Worm (Caenorhabditis elegans) whole organism, late embryonic: Measurements from ENCODE around the gene fipr-29.

Experiments
- K02D7.2 ChIP-seq: sonication (generic microtip); optimal IDR thresholded peaks from 2 replicates; lab custom pipeline; 2017; ENCODE audit warnings: mild to moderate bottlenecking, missing genetic modification characterization, missing compliant biosample characterization
- K09A11.1 ChIP-seq: sonication (generic microtip); optimal IDR thresholded peaks from 2 replicates; lab custom pipeline; 2017; ENCODE audit warnings: antibody characterized with exemption, mild to moderate bottlenecking, missing genetic modification characterization, missing compliant biosample characterization; ENCODE audit not compliant: insufficient read depth
- T23F11.4 ChIP-seq: fragments of 200-800 bp; sonication (Bioruptor generic); optimal IDR thresholded peaks from 2 replicates; lab custom pipeline; 2018; ENCODE audit warnings: mild to moderate bottlenecking, missing genetic modification characterization, missing compliant biosample characterization
- ceh-18 ChIP-seq: sonication (generic microtip); optimal IDR thresholded peaks from 2 replicates; lab custom pipeline; 2016; ENCODE audit warnings: missing genetic modification characterization, missing compliant biosample characterization
- ceh-19 ChIP-seq: fragments of 200-800 bp; sonication (Bioruptor generic); optimal IDR thresholded peaks from 2 replicates; lab custom pipeline; 2018; ENCODE audit warnings: mild to moderate bottlenecking, missing genetic modification characterization, missing compliant biosample characterization
- ceh-2 ChIP-seq: sonication (generic microtip); optimal IDR thresholded peaks from 2 replicates; lab custom pipeline; 2016; ENCODE audit warnings: missing genotype, missing genetic modification characterization, missing compliant biosample characterization
- ceh-24 ChIP-seq: sonication (generic microtip); optimal IDR thresholded peaks from 2 replicates; lab custom pipeline; 2016; ENCODE audit warnings: mild to moderate bottlenecking, missing genetic modification characterization, missing compliant biosample characterization
- ceh-30 ChIP-seq: fragments of 150-350 bp; optimal IDR thresholded peaks from 2 replicates; lab custom pipeline; 2014; ENCODE audit warnings: missing biosample characterization, missing genetic modification characterization
- ceh-45 ChIP-seq: fragments of 200-800 bp; sonication (Bioruptor generic); IDR thresholded peaks from 2 replicates; pipeline ENCODE4 v1.3.6; 2022; ENCODE audit warnings: missing genetic modification reagents, missing genetic modification characterization, missing compliant biosample characterization
- ceh-6 ChIP-seq: fragments of 200-800 bp; sonication (Bioruptor generic); optimal IDR thresholded peaks from 2 replicates; lab custom pipeline; 2018; ENCODE audit warnings: mild to moderate bottlenecking, missing genetic modification characterization, missing compliant biosample characterization
- ceh-9 ChIP-seq: sonication (generic microtip); optimal IDR thresholded peaks from 2 replicates; lab custom pipeline; 2016; ENCODE audit warnings: mild to moderate bottlenecking, missing genetic modification characterization, inconsistent platforms, missing compliant biosample characterization
- che-1 ChIP-seq: sonication (generic microtip); optimal IDR thresholded peaks from 2 replicates; lab custom pipeline; 2016; ENCODE audit warnings: mild to moderate bottlenecking, missing genetic modification characterization, missing compliant biosample characterization
- dmd-4 ChIP-seq: sonication (generic microtip); optimal IDR thresholded peaks from 2 replicates; lab custom pipeline; 2016; ENCODE audit warnings: borderline replicate concordance, missing genetic modification characterization, missing compliant biosample characterization
- elt-2 ChIP-seq: sonication (generic microtip); optimal IDR thresholded peaks from 2 replicates; lab custom pipeline; 2016; ENCODE audit warnings: missing genetic modification reagents, missing genetic modification characterization, missing compliant biosample characterization
- elt-4 ChIP-seq: sonication (generic microtip); optimal IDR thresholded peaks from 2 replicates; lab custom pipeline; 2016; ENCODE audit warnings: missing genetic modification characterization, missing compliant biosample characterization
- eyg-1 ChIP-seq: sonication (generic microtip); optimal IDR thresholded peaks from 2 replicates; lab custom pipeline; 2016; ENCODE audit warnings: missing genotype, missing genetic modification characterization, missing compliant biosample characterization
- fax-1 ChIP-seq: sonication (generic microtip); optimal IDR thresholded peaks from 2 replicates; lab custom pipeline; 2016; ENCODE audit warnings: missing genotype, missing genetic modification characterization, missing compliant biosample characterization
- fkh-10 ChIP-seq: fragments of 150-350 bp; optimal IDR thresholded peaks from 2 replicates; lab custom pipeline; 2014; ENCODE audit warnings: missing biosample characterization, missing genetic modification reagents, missing genetic modification characterization
- hlh-15 ChIP-seq: sonication (generic microtip); optimal IDR thresholded peaks from 2 replicates; lab custom pipeline; 2016; ENCODE audit warnings: missing genetic modification characterization, missing compliant biosample characterization
- hlh-30 ChIP-seq: sonication (generic microtip); optimal IDR thresholded peaks from 2 replicates; lab custom pipeline; 2017; ENCODE audit warnings: antibody characterized with exemption, missing genetic modification characterization, missing compliant biosample characterization; ENCODE audit not compliant: insufficient read depth
- hlh-6 ChIP-seq: sonication (generic microtip); optimal IDR thresholded peaks from 2 replicates; lab custom pipeline; 2016; ENCODE audit warnings: missing genotype, missing genetic modification characterization, missing compliant biosample characterization
- lim-6 ChIP-seq: sonication (generic microtip); optimal IDR thresholded peaks from 2 replicates; lab custom pipeline; 2016; ENCODE audit warnings: missing genetic modification characterization, missing compliant biosample characterization
- madf-2 ChIP-seq: sonication (generic microtip); optimal IDR thresholded peaks from 2 replicates; lab custom pipeline; 2017; ENCODE audit warnings: missing genetic modification characterization, missing compliant biosample characterization
- mec-3 ChIP-seq: sonication (generic microtip); optimal IDR thresholded peaks from 2 replicates; lab custom pipeline; 2016; ENCODE audit warnings: borderline replicate concordance, missing genetic modification characterization, missing compliant biosample characterization
- nhr-232 ChIP-seq: sonication (generic microtip); optimal IDR thresholded peaks from 2 replicates; lab custom pipeline; 2016; ENCODE audit warnings: missing genetic modification characterization, missing compliant biosample characterization
- pag-3 ChIP-seq: sonication (generic microtip); optimal IDR thresholded peaks from 2 replicates; lab custom pipeline; 2016; ENCODE audit warnings: missing compliant biosample characterization, missing genetic modification characterization, borderline replicate concordance
- pha-4 ChIP-seq: fragments of 150-350 bp; optimal IDR thresholded peaks from 2 replicates; lab custom pipeline; 2018; ENCODE audit warnings: missing biosample characterization, missing genetic modification reagents, missing genetic modification characterization
- pqm-1 ChIP-seq: sonication (generic microtip); optimal IDR thresholded peaks from 2 replicates; lab custom pipeline; 2016; ENCODE audit warnings: missing genetic modification characterization, missing compliant biosample characterization
- ref-2 ChIP-seq: sonication (generic microtip); optimal IDR thresholded peaks from 2 replicates; lab custom pipeline; 2016; ENCODE audit warnings: missing genetic modification characterization, missing compliant biosample characterization
- sdc-2 ChIP-seq: sonication (generic microtip); optimal IDR thresholded peaks from 2 replicates; lab custom pipeline; 2016; ENCODE audit warnings: missing genotype, missing genetic modification characterization, missing compliant biosample characterization
- sox-2 ChIP-seq: fragments of 200-800 bp; sonication (Bioruptor generic); IDR thresholded peaks from 2 replicates; pipeline ENCODE4 v1.3.6; 2022; ENCODE audit warnings: missing genetic modification reagents, missing genetic modification characterization, missing compliant biosample characterization
- ttx-3 ChIP-seq: sonication (generic microtip); optimal IDR thresholded peaks from 2 replicates; lab custom pipeline; 2016; ENCODE audit warnings: missing genetic modification reagents, missing genetic modification characterization, missing compliant biosample characterization
- unc-42 ChIP-seq: sonication (generic microtip); optimal IDR thresholded peaks from 2 replicates; lab custom pipeline; 2016; ENCODE audit warnings: missing genotype, missing genetic modification characterization, missing compliant biosample characterization
- unc-55 ChIP-seq: sonication (generic microtip); optimal IDR thresholded peaks from 2 replicates; lab custom pipeline; 2017; ENCODE audit warnings: missing biosample characterization, missing genetic modification reagents, missing genetic modification characterization
- ztf-16 ChIP-seq: sonication (generic microtip); optimal IDR thresholded peaks from 2 replicates; lab custom pipeline; 2017; ENCODE audit warnings: missing genetic modification characterization, missing compliant biosample characterization

Gene fipr-29

ce11 chrIII:3106301-3106700, 46.1 kb upstream of the fipr-29 start:
- TF ChIP-seq pha-4 (tag; lab: Kevin White, UChicago), result no peak
- TF ChIP-seq pag-3 (tag; lab: Kevin White, UChicago), result no peak
- TF ChIP-seq ceh-24 (tag; lab: Kevin White, UChicago), result no peak
- TF ChIP-seq fax-1 (tag; lab: Kevin White, UChicago), result no peak
- TF ChIP-seq ceh-18, result no peak
- no peak for TF ChIP-seq nhr-232 (tag; lab: Kevin White, UChicago)
- TF ChIP-seq T23F11.4 (GFP tag; lab: Kevin White, UChicago), result no peak
- no peak for TF ChIP-seq hlh-30 (tag; lab: Kevin White, UChicago)
- no peak for TF ChIP-seq elt-4 (tag; lab: Kevin White, UChicago)
- no peak for TF ChIP-seq ref-2 (tag; lab: Kevin White, UChicago)
- TF ChIP-seq madf-2 (tag; lab: Kevin White, UChicago), result no peak
- TF ChIP-seq eyg-1 (tag; lab: Kevin White, UChicago), result no peak
- TF ChIP-seq ttx-3 (tag; lab: Kevin White, UChicago), result no peak
- no peak for TF ChIP-seq elt-2
- no peak for TF ChIP-seq ceh-45

DNA sequence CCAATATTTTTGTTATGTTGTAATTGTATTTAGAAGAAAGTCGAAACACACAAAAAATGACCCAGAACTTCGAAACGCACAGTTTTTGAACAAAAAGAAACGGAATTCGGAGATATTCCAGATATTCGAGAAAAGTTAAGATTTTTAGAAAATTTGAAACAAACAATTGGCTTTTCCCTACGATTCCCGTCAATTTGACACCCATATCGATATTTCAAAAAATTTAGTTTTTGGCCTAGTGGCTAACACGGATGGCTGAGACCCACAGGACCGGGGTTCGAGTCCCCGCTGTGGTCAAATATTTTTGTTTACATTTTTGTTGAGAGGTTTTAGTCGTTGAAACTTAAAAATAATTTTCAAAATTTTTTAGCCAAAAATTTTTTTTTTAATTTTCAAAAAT, 45.0 kb upstream of the fipr-29 start:
- TF ChIP-seq unc-42 (tag; lab: Kevin White, UChicago) (no peak), ref-2 (tag; lab: Kevin White, UChicago) (no peak), dmd-4 (tag; lab: Kevin White, UChicago) (no peak), hlh-30 (tag; lab: Kevin White, UChicago) (no peak), che-1 (tag; lab: Kevin White, UChicago) (no peak), K09A11.1 (tag; lab: Kevin White, UChicago) (no peak)
- TF ChIP-seq, all 69 proteins: peak for 0

DNA sequence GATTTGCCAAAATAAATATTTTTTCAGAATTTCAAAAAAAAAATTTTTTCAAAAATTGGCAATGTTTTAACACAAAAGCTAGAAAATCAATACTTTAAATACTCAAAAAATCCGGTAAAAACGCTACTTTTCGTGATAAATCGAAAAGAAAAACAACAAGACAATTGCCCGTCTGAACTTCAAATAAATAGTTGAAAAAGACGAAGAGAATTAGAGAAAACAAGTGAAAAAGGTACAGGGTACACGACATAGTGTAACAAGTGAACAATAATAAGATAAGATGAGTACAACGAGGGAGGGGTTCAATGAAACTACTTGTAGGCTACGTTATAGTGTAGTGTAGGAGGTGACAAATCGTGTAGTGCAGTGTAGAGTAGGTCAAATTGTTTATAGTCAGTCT, 44.4 kb upstream of the fipr-29 start:
- TF ChIP-seq lim-6 (no peak), ceh-30 (tag; lab: Kevin White, UChicago) (peak; percentile 97)

- TF ChIP-seq ztf-16 (tag; lab: Kevin White, UChicago) (no peak), fax-1 (tag; lab: Kevin White, UChicago) (no peak), ttx-3 (tag; lab: Kevin White, UChicago) (no peak), lim-6 (no peak), mec-3 (tag; lab: Kevin White, UChicago) (no peak), eyg-1 (tag; lab: Kevin White, UChicago) (no peak), ceh-6 (GFP tag; lab: Kevin White, UChicago) (no peak)
Observed at ce11 chrIII:3103905-3104360, 43.8 kb upstream of the fipr-29 start, which contains the start of gene Y53G8B.2. Gene Y53G8B.2, minus strand, starts transcription at chrIII:3103955.

- TF ChIP-seq ceh-2 (tag; lab: Kevin White, UChicago), result no peak
- TF ChIP-seq fkh-10 (GFP tag; lab: Kevin White, UChicago), result no peak
- no peak for TF ChIP-seq unc-55 (GFP tag; lab: Kevin White, UChicago)
- TF ChIP-seq ceh-9, result no peak
- TF ChIP-seq ceh-19 (GFP tag; lab: Kevin White, UChicago), result no peak
- TF ChIP-seq elt-4 (tag; lab: Kevin White, UChicago), result no peak
- TF ChIP-seq nhr-232 (tag; lab: Kevin White, UChicago), result no peak
- no peak for TF ChIP-seq hlh-6 (tag; lab: Kevin White, UChicago)
- no peak for TF ChIP-seq sdc-2 (tag; lab: Kevin White, UChicago)
- TF ChIP-seq pqm-1 (tag; lab: Kevin White, UChicago), result no peak
- TF ChIP-seq K02D7.2 (tag; lab: Kevin White, UChicago), result no peak
- TF ChIP-seq sox-2 (GFP tag; lab: Robert Waterston, UW), result no peak
- no peak for TF ChIP-seq pha-4 (tag; lab: Kevin White, UChicago)
- TF ChIP-seq hlh-15 (tag; lab: Kevin White, UChicago), result no peak
Observed at ce11 chrIII:3100593-3101270, 40.6 kb upstream of the fipr-29 start.
